Fruit fly (Drosophila melanogaster): ENCODE data around the gene Nmd3.
A peak's percentile ranks its signal among the peaks of the same experiment; 100 is the strongest.

Gene Nmd3

dm6 chrX:2145690-2146470 is 38.6 kb downstream of the Nmd3 start (continued):
- TF ChIP-seq CG2875 (GFP tag; optimal IDR thresholded peaks at IDR 0.05), result no peak
- peak; percentile 8 for TF ChIP-seq CG1603 (tag; optimal IDR thresholded peaks at IDR 0.05)
- no peak for TF ChIP-seq CG15696 (tag; optimal IDR thresholded peaks at IDR 0.05)
- TF ChIP-seq p53 (GFP tag; optimal IDR thresholded peaks at IDR 0.05), result no peak
- peak; percentile 37 for TF ChIP-seq CG18262 (tag; optimal IDR thresholded peaks at IDR 0.05)
- no peak for TF ChIP-seq CG6854 (GFP tag; optimal IDR thresholded peaks at IDR 0.05)
- TF ChIP-seq ken (GFP tag; IDR thresholded peaks at IDR 0.05), result no peak
- no peak for TF ChIP-seq bsh (GFP tag; optimal IDR thresholded peaks at IDR 0.05)
- no peak for TF ChIP-seq CG6175 (GFP tag; IDR thresholded peaks at IDR 0.05)
- peak; percentile 47 to 62 for TF ChIP-seq tll (GFP tag; optimal IDR thresholded peaks at IDR 0.05)
- no peak; the same call in 1 of the 2 replicates for TF ChIP-seq CG3847 (GFP tag; IDR thresholded peaks at IDR 0.05)
- TF ChIP-seq pum (GFP tag; optimal IDR thresholded peaks at IDR 0.05), result peak; percentile 23
- TF ChIP-seq z (GFP tag; IDR thresholded peaks at IDR 0.05), result no peak
- TF ChIP-seq CG5245 (GFP tag; optimal IDR thresholded peaks at IDR 0.05), result peak; percentile 3
- TF ChIP-seq nerfin-1 (tag; optimal IDR thresholded peaks at IDR 0.05), result peak; percentile 23
- TF ChIP-seq sna (GFP tag; IDR thresholded peaks at IDR 0.05; ENCODE audit: partially characterized antibody), result peak; percentile 75
- TF ChIP-seq CG3281 (GFP tag; optimal IDR thresholded peaks at IDR 0.05), result peak; percentile 3
- TF ChIP-seq CG11398 (GFP tag; optimal IDR thresholded peaks at IDR 0.05), result no peak
- TF ChIP-seq CG30403 (GFP tag; optimal IDR thresholded peaks at IDR 0.05), result peak; percentile 49
- TF ChIP-seq hbn (GFP tag; IDR thresholded peaks at IDR 0.05; ENCODE audit: partially characterized antibody), result peak; percentile 60
- TF ChIP-seq vnd (GFP tag; IDR thresholded peaks at IDR 0.05; ENCODE audit: partially characterized antibody), result peak; percentile 79
- peak in 1 of 3 experiments; percentile 3 for TF ChIP-seq Stat92E (GFP tag; optimal IDR thresholded peaks at IDR 0.05)
- TF ChIP-seq vvl (GFP tag; IDR thresholded peaks at IDR 0.05), result no peak; the same call in 1 of the 2 replicates
- TF ChIP-seq pb (GFP tag; optimal IDR thresholded peaks at IDR 0.05), result peak; percentile 19
- TF ChIP-seq da (GFP tag; optimal IDR thresholded peaks at IDR 0.05), result no peak
- TF ChIP-seq CG7556 (GFP tag; optimal IDR thresholded peaks at IDR 0.05), result peak; percentile 50
- peak; percentile 12; the same call in 1 of the 3 replicates for TF ChIP-seq zfh1 (GFP tag; IDR thresholded peaks at IDR 0.05)
- peak in 1 of 2 experiments; percentile 19 for TF ChIP-seq chif (GFP tag; optimal IDR thresholded peaks at IDR 0.05)
- no peak for TF ChIP-seq klu (GFP tag; IDR thresholded peaks at IDR 0.05)
- peak; percentile 0 for TF ChIP-seq her (GFP tag; optimal IDR thresholded peaks at IDR 0.05)
- TF ChIP-seq wek (GFP tag; optimal IDR thresholded peaks at IDR 0.05), result no peak
- TF ChIP-seq CG16813 (GFP tag; IDR thresholded peaks at IDR 0.05; ENCODE audit: partially characterized antibody), result peak; percentile 77
- peak; percentile 78 for TF ChIP-seq Doc3 (GFP tag; IDR thresholded peaks at IDR 0.05; ENCODE audit: partially characterized antibody)
- TF ChIP-seq CG9876 (GFP tag; optimal IDR thresholded peaks at IDR 0.05), result no peak
- no peak for TF ChIP-seq CG17912 (GFP tag; optimal IDR thresholded peaks at IDR 0.05)
- no peak for TF ChIP-seq Dad (GFP tag; optimal IDR thresholded peaks at IDR 0.05)
- TF ChIP-seq CG5180 (GFP tag; optimal IDR thresholded peaks at IDR 0.05), result no peak
- TF ChIP-seq sim (GFP tag; IDR thresholded peaks at IDR 0.05), result no peak
- TF ChIP-seq slp2 (GFP tag; optimal IDR thresholded peaks at IDR 0.05), result no peak
- TF ChIP-seq Hr78 (GFP tag; optimal IDR thresholded peaks at IDR 0.05), result peak in 1 of 2 experiments; percentile 87
- TF ChIP-seq CG9437 (GFP tag; optimal IDR thresholded peaks at IDR 0.05), result peak; percentile 9
- TF ChIP-seq amos (GFP tag; IDR thresholded peaks at IDR 0.05; ENCODE audit: partially characterized antibody), result peak; percentile 68
- TF ChIP-seq az2 (GFP tag; optimal IDR thresholded peaks at IDR 0.05), result no peak
- TF ChIP-seq gfzf (GFP tag; optimal IDR thresholded peaks at IDR 0.05), result peak; percentile 13
- TF ChIP-seq Ravus (GFP tag; IDR thresholded peaks at IDR 0.05), result no peak
- no peak for TF ChIP-seq gsb (GFP tag; IDR thresholded peaks at IDR 0.05)
- TF ChIP-seq Vsx1 (GFP tag; optimal IDR thresholded peaks at IDR 0.05), result no peak
- TF ChIP-seq Ets97D (GFP tag; optimal IDR thresholded peaks at IDR 0.05), result no peak

Data from whole organism, embryonic.